Fruit fly (Drosophila melanogaster) whole organism, embryonic: ENCODE measurements around the gene Trs20.

Source experiments
- CG11695 ChIP-seq: fragments of 200-800 bp; sonication (Bioruptor generic); IDR thresholded peaks from 3 replicates; pipeline ENCODE4 v1.3.6; 2022; ENCODE audit warnings: missing biosample characterization, missing genetic modification characterization
- CG12299 ChIP-seq: fragments of 200-800 bp; sonication (Bioruptor generic); optimal IDR thresholded peaks from 2 replicates; lab custom pipeline; 2018; ENCODE audit warnings: missing biosample characterization, mild to moderate bottlenecking, missing genetic modification characterization
- CG12769 ChIP-seq: fragments of 200-800 bp; sonication (Bioruptor generic); optimal IDR thresholded peaks from 2 replicates; lab custom pipeline; 2019; ENCODE audit warnings: missing biosample characterization, mild to moderate bottlenecking, missing genetic modification characterization, moderate library complexity
- CG14710 ChIP-seq: fragments of 200-800 bp; sonication (Bioruptor generic); optimal IDR thresholded peaks from 3 replicates; lab custom pipeline; 2019; ENCODE audit warnings: missing biosample characterization, mild to moderate bottlenecking, missing genetic modification characterization, moderate library complexity
- CG1529 ChIP-seq: fragments of 200-800 bp; sonication (Bioruptor generic); optimal IDR thresholded peaks from 3 replicates; lab custom pipeline; 2018; ENCODE audit warnings: missing biosample characterization, missing genetic modification characterization
- CG1603 ChIP-seq: fragments of 200-800 bp; sonication (Bioruptor generic); optimal IDR thresholded peaks from 2 replicates; lab custom pipeline; 2019; ENCODE audit warnings: missing biosample characterization, mild to moderate bottlenecking, missing genetic modification characterization, moderate library complexity
- CG17186 ChIP-seq: fragments of 200-800 bp; sonication (Bioruptor generic); optimal IDR thresholded peaks from 3 replicates; lab custom pipeline; 2017; ENCODE audit warnings: missing biosample characterization, missing genetic modification reagents, missing genetic modification characterization
- CG17802 ChIP-seq: fragments of 200-800 bp; sonication (Bioruptor generic); optimal IDR thresholded peaks from 2 replicates; lab custom pipeline; 2018; ENCODE audit warnings: missing biosample characterization, mild to moderate bottlenecking, missing genetic modification characterization, moderate library complexity
- CG2889 ChIP-seq: fragments of 200-800 bp; sonication (Bioruptor generic); IDR thresholded peaks from 3 replicates; pipeline ENCODE4 v1.3.6; 2022; ENCODE audit warnings: missing biosample characterization, missing genetic modification characterization
- CG34224 ChIP-seq: fragments of 200-800 bp; sonication (Bioruptor generic); IDR thresholded peaks from 3 replicates; pipeline ENCODE4 v1.3.6; 2022; ENCODE audit warnings: missing biosample characterization, missing genetic modification characterization; ENCODE audit not compliant: partially characterized antibody
- CG3995 ChIP-seq: fragments of 200-800 bp; sonication (Bioruptor generic); optimal IDR thresholded peaks from 3 replicates; lab custom pipeline; 2016; ENCODE audit warnings: missing biosample characterization, missing genetic modification characterization
- CG7271 ChIP-seq: fragments of 200-800 bp; sonication (Bioruptor generic); optimal IDR thresholded peaks from 2 replicates; lab custom pipeline; 2018; ENCODE audit warnings: missing biosample characterization, mild to moderate bottlenecking, missing genetic modification characterization, moderate library complexity
- CG7556 ChIP-seq: fragments of 200-800 bp; sonication (Bioruptor generic); optimal IDR thresholded peaks from 2 replicates; lab custom pipeline; 2017; ENCODE audit warnings: missing biosample characterization, mild to moderate bottlenecking, missing genetic modification characterization
- CG8944 ChIP-seq: fragments of 200-800 bp; sonication (Bioruptor generic); optimal IDR thresholded peaks from 3 replicates; lab custom pipeline; 2016; ENCODE audit warnings: missing biosample characterization, missing genetic modification characterization
- CG9797 ChIP-seq: fragments of 200-800 bp; sonication (Bioruptor generic); optimal IDR thresholded peaks from 3 replicates; lab custom pipeline; 2018; ENCODE audit warnings: missing biosample characterization, mild to moderate bottlenecking, missing genetic modification characterization
- Dref ChIP-seq: fragments of 200-800 bp; sonication (Bioruptor generic); IDR thresholded peaks from 2 replicates; pipeline ENCODE4 v1.3.6; 2022; ENCODE audit warnings: missing biosample characterization, missing genetic modification characterization
- E2f2 ChIP-seq: fragments of 200-800 bp; sonication (Bioruptor generic); IDR thresholded peaks from 2 replicates; pipeline ENCODE4 v1.3.6; 2022; ENCODE audit warnings: missing biosample characterization, missing genetic modification characterization
- Ets65A ChIP-seq: fragments of 200-800 bp; sonication (Bioruptor generic); peaks from one replicate; lab custom pipeline; 2016; ENCODE audit warnings: missing biosample characterization, missing genetic modification characterization
- H15 ChIP-seq: fragments of 200-800 bp; sonication (Bioruptor generic); IDR thresholded peaks from 3 replicates; pipeline ENCODE4 v1.3.6; 2022; ENCODE audit warnings: missing biosample characterization, missing genetic modification characterization
- HLHmδ ChIP-seq: fragments of 200-800 bp; sonication (Bioruptor generic); optimal IDR thresholded peaks from 2 replicates; lab custom pipeline; 2018; ENCODE audit warnings: missing biosample characterization, mild to moderate bottlenecking, missing genetic modification characterization, moderate library complexity
- HmgZ ChIP-seq: fragments of 200-800 bp; sonication (Bioruptor generic); optimal IDR thresholded peaks from 2 replicates; lab custom pipeline; 2018; ENCODE audit warnings: missing biosample characterization, mild to moderate bottlenecking, missing genetic modification characterization
- Hr51 ChIP-seq, 2 experiments: fragments of 200-800 bp; sonication (Bioruptor generic); optimal IDR thresholded peaks; 2 replicates in 1 of 2; 3 replicates in 1 of 2; lab custom pipeline; 2016 to 2018; ENCODE audit warnings: missing biosample characterization in 2 of 2, missing genetic modification characterization in 2 of 2, mild to moderate bottlenecking in 1 of 2, moderate library complexity in 1 of 2
- MESR4 ChIP-seq: fragments of 200-800 bp; sonication (Bioruptor generic); optimal IDR thresholded peaks from 2 replicates; lab custom pipeline; 2018; ENCODE audit warnings: missing biosample characterization, mild to moderate bottlenecking, missing genetic modification characterization, moderate library complexity
- Med ChIP-seq: fragments of 200-800 bp; sonication (Bioruptor generic); peaks from one replicate; lab custom pipeline; 2016; ENCODE audit warnings: missing biosample characterization, missing genetic modification characterization, mild to moderate bottlenecking, inconsistent platforms, moderate library complexity
- Myb ChIP-seq: fragments of 200-800 bp; sonication (Bioruptor generic); optimal IDR thresholded peaks from 2 replicates; lab custom pipeline; 2016; ENCODE audit warnings: missing biosample characterization, missing genetic modification characterization
- Neu2 ChIP-seq: fragments of 200-800 bp; sonication (Bioruptor generic); optimal IDR thresholded peaks from 3 replicates; lab custom pipeline; 2016; ENCODE audit warnings: missing biosample characterization, missing genetic modification characterization, borderline replicate concordance
- Nf-YA ChIP-seq: fragments of 200-800 bp; sonication (Bioruptor generic); IDR thresholded peaks from 2 replicates; pipeline ENCODE4 v1.3.6; 2022; ENCODE audit warnings: missing biosample characterization, missing genetic modification characterization
- Opbp ChIP-seq: fragments of 200-800 bp; sonication (Bioruptor generic); IDR thresholded peaks from 3 replicates; pipeline ENCODE4 v1.3.6; 2022; ENCODE audit warnings: missing biosample characterization, missing genetic modification characterization; ENCODE audit not compliant: partially characterized antibody
- Sox102F ChIP-seq: fragments of 200-800 bp; sonication (Bioruptor generic); optimal IDR thresholded peaks from 2 replicates; lab custom pipeline; 2018; ENCODE audit warnings: missing biosample characterization, mild to moderate bottlenecking, missing genetic modification characterization, moderate library complexity
- ac ChIP-seq: fragments of 200-800 bp; sonication (Bioruptor generic); optimal IDR thresholded peaks from 3 replicates; lab custom pipeline; 2017; ENCODE audit warnings: missing biosample characterization, mild to moderate bottlenecking, missing genetic modification characterization
- amos ChIP-seq: fragments of 200-800 bp; sonication (Bioruptor generic); IDR thresholded peaks from 2 replicates; pipeline ENCODE4 v1.3.6; 2022; ENCODE audit warnings: missing biosample characterization, missing genetic modification characterization; ENCODE audit not compliant: partially characterized antibody
- cg ChIP-seq: fragments of 200-800 bp; sonication (Bioruptor generic); optimal IDR thresholded peaks from 3 replicates; lab custom pipeline; 2019; ENCODE audit warnings: missing biosample characterization, mild to moderate bottlenecking, missing genetic modification characterization, moderate library complexity
- chm ChIP-seq: fragments of 200-800 bp; sonication (Bioruptor generic); IDR thresholded peaks from 2 replicates; pipeline ENCODE4 v1.3.6; 2022; ENCODE audit warnings: missing biosample characterization, missing genetic modification characterization
- crol ChIP-seq: fragments of 200-800 bp; sonication (Bioruptor generic); IDR thresholded peaks from 2 replicates; pipeline ENCODE4 v1.3.6; 2022; ENCODE audit warnings: missing biosample characterization, missing genetic modification characterization
- gcm2 ChIP-seq: fragments of 200-800 bp; sonication (Bioruptor generic); optimal IDR thresholded peaks from 2 replicates; lab custom pipeline; 2016; ENCODE audit warnings: missing biosample characterization, missing genetic modification characterization
- gfzf ChIP-seq: fragments of 200-800 bp; sonication (Bioruptor generic); optimal IDR thresholded peaks from 2 replicates; lab custom pipeline; 2016; ENCODE audit warnings: missing biosample characterization, mild to moderate bottlenecking, missing genetic modification characterization, moderate library complexity
- jumu ChIP-seq: fragments of 200-800 bp; sonication (Bioruptor generic); optimal IDR thresholded peaks from 3 replicates; lab custom pipeline; 2016; ENCODE audit warnings: missing biosample characterization, missing genetic modification characterization
- lov ChIP-seq, 2 experiments: fragments of 200-800 bp in 1 of 2; fragments of >200 bp in 1 of 2; sonication (Bioruptor generic) in 1 of 2; IDR thresholded peaks in 1 of 2; optimal IDR thresholded peaks in 1 of 2; 2 replicates in 1 of 2; 3 replicates in 1 of 2; pipeline versions ENCODE4 v1.3.6 to Lab custom; 2017 to 2022; ENCODE audit warnings: missing biosample characterization in 1 of 2, missing genetic modification characterization in 1 of 2
- psq ChIP-seq: fragments of 200-800 bp; sonication (Bioruptor generic); optimal IDR thresholded peaks from 2 replicates; lab custom pipeline; 2017; ENCODE audit warnings: missing biosample characterization, missing genetic modification characterization
- pzg ChIP-seq: fragments of 200-800 bp; sonication (Bioruptor generic); optimal IDR thresholded peaks from 3 replicates; lab custom pipeline; 2018; ENCODE audit warnings: missing biosample characterization, mild to moderate bottlenecking, missing genetic modification characterization, moderate library complexity
- ranshi ChIP-seq: fragments of 200-800 bp; sonication (Bioruptor generic); IDR thresholded peaks from 2 replicates; pipeline ENCODE4 v1.3.6; 2022; ENCODE audit warnings: missing biosample characterization, missing genetic modification characterization
- ssp ChIP-seq: fragments of 200-800 bp; sonication (Bioruptor generic); IDR thresholded peaks from 2 replicates; pipeline ENCODE4 v1.3.6; 2022; ENCODE audit warnings: missing biosample characterization, missing genetic modification characterization
- twi ChIP-seq: fragments of 200-800 bp; optimal IDR thresholded peaks from 2 replicates; lab custom pipeline; 2019; ENCODE audit warnings: missing biosample characterization, mild to moderate bottlenecking, missing genetic modification characterization, moderate library complexity
- zfh1 ChIP-seq: fragments of 200-800 bp; sonication (Bioruptor generic); IDR thresholded peaks from 3 replicates; pipeline ENCODE4 v1.3.6; 2022; ENCODE audit warnings: missing biosample characterization, missing genetic modification characterization

Trs20 gene

DNA sequence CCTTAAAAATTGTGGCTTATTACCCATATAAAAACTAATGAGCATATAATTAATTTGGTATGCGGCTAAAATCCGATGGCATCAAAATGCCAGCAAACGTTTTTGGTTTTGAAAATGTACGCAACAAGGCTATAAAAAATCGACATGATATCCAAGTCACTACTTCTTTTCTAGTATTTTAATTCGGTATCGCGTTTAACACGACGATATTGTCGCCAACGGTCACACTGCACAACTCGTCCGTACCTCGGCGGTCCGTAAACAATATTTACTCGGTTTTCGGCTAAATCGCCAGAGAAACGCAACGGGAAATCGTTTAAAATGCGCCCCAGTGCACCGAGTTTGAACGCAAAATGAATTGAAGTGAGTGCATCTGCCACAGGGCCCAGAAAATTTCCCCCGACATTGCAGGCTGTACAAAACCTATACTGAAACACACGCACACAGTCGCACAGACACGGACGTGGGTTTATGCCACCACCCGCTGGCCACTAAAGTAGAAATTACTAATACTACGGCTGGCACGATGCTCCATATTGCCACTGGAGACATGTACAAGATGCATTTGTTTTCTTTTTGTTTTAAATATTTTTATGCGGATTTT is 18.3 kb downstream of the Trs20 start, which contains the start of gene Taf4:
Gene Taf4, plus strand, starts transcription at position 210 of the 604 bp plus-strand sequence.
- TF ChIP-seq cg (GFP tag; lab: Kevin White, UChicago) (peak; percentile 91), Med (no peak), Dref (GFP tag; lab: Robert Waterston, UW) (peak; percentile 48), CG7271 (tag; lab: Kevin White, UChicago) (no peak), psq (no peak), Sox102F (no peak), CG1603 (tag; lab: Kevin White, UChicago) (peak; percentile 33), Hr51 (GFP tag; optimal IDR thresholded peaks at IDR 0.05; lab: Kevin White, UChicago) (no peak), CG17186 (GFP tag; lab: Kevin White, UChicago) (no peak), pzg (GFP tag; lab: Kevin White, UChicago) (peak; percentile 39), HLHmδ (GFP tag; lab: Kevin White, UChicago) (peak; percentile 16), CG7556 (GFP tag; lab: Kevin White, UChicago) (no peak), jumu (GFP tag; lab: Kevin White, UChicago) (no peak), CG11695 (peak; percentile 81; the same call in 2 of the 3 replicates), zfh1 (GFP tag; lab: Robert Waterston, UW) (no peak), CG1529 (peak; percentile 31), Myb (GFP tag; lab: Kevin White, UChicago) (peak; percentile 8), H15 (no peak), twi (tag; lab: Kevin White, UChicago) (no peak), Opbp (GFP tag; lab: Robert Waterston, UW) (peak; percentile 54; the same call in 1 of the 3 replicates), ac (GFP tag; lab: Kevin White, UChicago) (peak; percentile 46), CG34224 (GFP tag; lab: Robert Waterston, UW) (0 out of 3 replicates have a peak, but pooled peaks have one; percentile 6), CG8944 (GFP tag; lab: Kevin White, UChicago) (no peak), E2f2 (GFP tag; lab: Robert Waterston, UW) (peak; percentile 28), Ets65A (GFP tag; lab: Kevin White, UChicago) (no peak), crol (GFP tag; lab: Robert Waterston, UW) (peak; percentile 84), amos (peak; percentile 36; the same call in 1 of the 2 replicates), MESR4 (GFP tag; lab: Kevin White, UChicago) (peak; percentile 92), ssp (GFP tag; lab: Robert Waterston, UW) (peak; percentile 57; the same call in 1 of the 2 replicates), gfzf (GFP tag; lab: Kevin White, UChicago) (peak; percentile 75), CG12769 (tag; lab: Kevin White, UChicago) (no peak), CG17802 (peak; percentile 38), CG2889 (GFP tag; lab: Robert Waterston, UW) (0 out of 3 replicates have a peak, but pooled peaks have one; percentile 56), CG14710 (tag; lab: Kevin White, UChicago) (no peak), Nf-YA (GFP tag; lab: Robert Waterston, UW) (no peak), CG9797 (peak; percentile 43), HmgZ (tag; lab: Kevin White, UChicago) (no peak), Neu2 (GFP tag; lab: Kevin White, UChicago) (peak; percentile 47), chm (GFP tag; lab: Robert Waterston, UW) (no peak), CG3995 (peak; percentile 95), CG12299 (peak; percentile 86), ranshi (GFP tag; lab: Robert Waterston, UW) (no peak), gcm2 (GFP tag; lab: Kevin White, UChicago) (peak; percentile 51), lov (optimal IDR thresholded peaks at IDR 0.05; lab: Kevin White, UChicago) (no peak), lov (GFP tag; IDR thresholded peaks at IDR 0.05; lab: Robert Waterston, UW) (no peak)
